Worm (Caenorhabditis elegans) whole organism, L1 larva: Measurements from ENCODE around the gene trim-21.

Source experiments
- C34B4.2 ChIP-seq: sonication (generic microtip); optimal IDR thresholded peaks from 2 replicates; lab custom pipeline; 2017; ENCODE audit warnings: mild to moderate bottlenecking, missing genetic modification characterization, missing compliant biosample characterization
- aly-2 ChIP-seq: fragments of 150-350 bp; optimal IDR thresholded peaks from 2 replicates; lab custom pipeline; 2014; ENCODE audit warnings: missing biosample characterization, missing genetic modification characterization
- ceh-63 ChIP-seq: fragments of 200-800 bp; sonication (Bioruptor generic); optimal IDR thresholded peaks from 2 replicates; lab custom pipeline; 2018; ENCODE audit warnings: mild to moderate bottlenecking, missing genetic modification characterization, missing compliant biosample characterization
- ces-1 ChIP-seq: fragments of 150-350 bp; optimal IDR thresholded peaks from 2 replicates; lab custom pipeline; 2014; ENCODE audit warnings: missing biosample characterization, missing genetic modification reagents, missing genetic modification characterization
- efl-1 ChIP-seq, 4 experiments: fragments of 150-350 bp; optimal IDR thresholded peaks in 3 of 4; peaks in 1 of 4; 1 replicate in 1 of 4; 2 replicates in 3 of 4; lab custom pipeline; 2014; ENCODE audit warnings: missing biosample characterization in 2 of 4, missing genetic modification characterization in 2 of 4, missing genetic modification reagents in 2 of 4
- efl-3 ChIP-seq: fragments of 200-800 bp; sonication (Bioruptor generic); optimal IDR thresholded peaks from 2 replicates; lab custom pipeline; 2018; ENCODE audit warnings: mild to moderate bottlenecking, missing genetic modification characterization, missing compliant biosample characterization
- elt-2 ChIP-seq: sonication (generic microtip); optimal IDR thresholded peaks from 2 replicates; lab custom pipeline; 2016; ENCODE audit warnings: missing genetic modification characterization, mild to moderate bottlenecking, inconsistent platforms, missing compliant biosample characterization, missing genetic modification reagents
- ets-5 ChIP-seq: fragments of 200-800 bp; sonication (Bioruptor generic); IDR thresholded peaks from 2 replicates; pipeline ENCODE4 v1.3.6; 2022; ENCODE audit warnings: missing genetic modification characterization, missing compliant biosample characterization
- fkh-10 ChIP-seq: sonication (generic microtip); optimal IDR thresholded peaks from 2 replicates; lab custom pipeline; 2017; ENCODE audit warnings: missing biosample characterization, missing genetic modification reagents, missing genetic modification characterization
- fkh-4 ChIP-seq: sonication (generic microtip); optimal IDR thresholded peaks from 2 replicates; lab custom pipeline; 2016; ENCODE audit warnings: missing compliant biosample characterization, missing genetic modification characterization, borderline replicate concordance
- fkh-8 ChIP-seq: sonication (generic microtip); optimal IDR thresholded peaks from 2 replicates; lab custom pipeline; 2016; ENCODE audit warnings: mild to moderate bottlenecking, missing genetic modification characterization, missing compliant biosample characterization
- fos-1 ChIP-seq: fragments of 150-350 bp; optimal IDR thresholded peaks from 2 replicates; lab custom pipeline; 2014; ENCODE audit warnings: missing biosample characterization, missing genetic modification characterization
- hpl-2 ChIP-seq: fragments of 150-350 bp; optimal IDR thresholded peaks from 2 replicates; lab custom pipeline; 2014; ENCODE audit warnings: missing biosample characterization, missing genetic modification reagents, missing genetic modification characterization
- irx-1 ChIP-seq: sonication (generic microtip); optimal IDR thresholded peaks from 2 replicates; lab custom pipeline; 2016; ENCODE audit warnings: missing genetic modification characterization, missing compliant biosample characterization
- isw-1 ChIP-seq: fragments of 200-800 bp; sonication (Bioruptor generic); IDR thresholded peaks from 2 replicates; pipeline ENCODE4 v1.3.6; 2022; ENCODE audit warnings: missing genetic modification characterization, missing compliant biosample characterization
- lin-13 ChIP-seq: fragments of 150-350 bp; optimal IDR thresholded peaks from 2 replicates; lab custom pipeline; 2014; ENCODE audit warnings: missing biosample characterization, missing genetic modification reagents, missing genetic modification characterization
- lin-14 ChIP-seq: fragments of 200-800 bp; sonication (Bioruptor generic); optimal IDR thresholded peaks from 2 replicates; lab custom pipeline; 2018; ENCODE audit warnings: mild to moderate bottlenecking, missing genetic modification characterization, moderate library complexity, missing compliant biosample characterization
- lin-15B ChIP-seq: fragments of 150-350 bp; sonication (generic microtip); optimal IDR thresholded peaks from 3 replicates; lab custom pipeline; 2014; ENCODE audit warnings: missing biosample characterization, missing genetic modification characterization
- lin-39 ChIP-seq: fragments of 150-350 bp; optimal IDR thresholded peaks from 2 replicates; lab custom pipeline; 2014; ENCODE audit warnings: missing biosample characterization, missing genetic modification reagents, missing genetic modification characterization
- nhr-11 ChIP-seq: fragments of 150-350 bp; optimal IDR thresholded peaks from 2 replicates; lab custom pipeline; 2014; ENCODE audit warnings: missing biosample characterization, missing genetic modification characterization
- nhr-237 ChIP-seq: fragments of 150-350 bp; optimal IDR thresholded peaks from 2 replicates; lab custom pipeline; 2014; ENCODE audit warnings: missing biosample characterization, missing genetic modification characterization
- nhr-71 ChIP-seq: sonication (generic microtip); optimal IDR thresholded peaks from 2 replicates; lab custom pipeline; 2016; ENCODE audit warnings: mild to moderate bottlenecking, missing genetic modification characterization, moderate library complexity, missing compliant biosample characterization
- nhr-77 ChIP-seq: fragments of 150-350 bp; optimal IDR thresholded peaks from 2 replicates; lab custom pipeline; 2014; ENCODE audit warnings: missing biosample characterization, missing genetic modification characterization
- nhr-84 ChIP-seq: sonication (generic microtip); optimal IDR thresholded peaks from 2 replicates; lab custom pipeline; 2017; ENCODE audit warnings: missing biosample characterization, missing genetic modification characterization
- pag-3 ChIP-seq: sonication (generic microtip); optimal IDR thresholded peaks from 2 replicates; lab custom pipeline; 2017; ENCODE audit warnings: missing genetic modification characterization, mild to moderate bottlenecking, missing compliant biosample characterization, antibody characterized with exemption, borderline replicate concordance; ENCODE audit not compliant: insufficient read depth
- pax-3 ChIP-seq: fragments of 200-800 bp; sonication (Bioruptor generic); optimal IDR thresholded peaks from 2 replicates; lab custom pipeline; 2018; ENCODE audit warnings: mild to moderate bottlenecking, missing genetic modification characterization, moderate library complexity, missing compliant biosample characterization
- pqm-1 ChIP-seq: sonication (generic microtip); optimal IDR thresholded peaks from 3 replicates; lab custom pipeline; 2017; ENCODE audit warnings: missing biosample characterization, missing genetic modification characterization
- snpc-4 ChIP-seq: fragments of 150-350 bp; optimal IDR thresholded peaks from 2 replicates; lab custom pipeline; 2014; ENCODE audit warnings: missing biosample characterization, missing genetic modification characterization
- unc-130 ChIP-seq: fragments of 150-350 bp; optimal IDR thresholded peaks from 2 replicates; lab custom pipeline; 2017; ENCODE audit warnings: missing biosample characterization, missing genetic modification characterization, inconsistent platforms
- unc-62 ChIP-seq: fragments of 150-350 bp; optimal IDR thresholded peaks from 2 replicates; lab custom pipeline; 2014; ENCODE audit warnings: missing biosample characterization, missing genetic modification reagents, missing genetic modification characterization
- unc-98 ChIP-seq: fragments of 200-800 bp; sonication (Bioruptor generic); IDR thresholded peaks from 2 replicates; pipeline ENCODE4 v1.3.6; 2022; ENCODE audit warnings: missing genetic modification characterization, missing compliant biosample characterization
- vab-15 ChIP-seq: sonication (generic microtip); optimal IDR thresholded peaks from 2 replicates; lab custom pipeline; 2017; ENCODE audit warnings: missing genotype, mild to moderate bottlenecking, missing genetic modification characterization, missing compliant biosample characterization
- zag-1 ChIP-seq: fragments of 150-350 bp; optimal IDR thresholded peaks from 2 replicates; lab custom pipeline; 2014; ENCODE audit warnings: missing biosample characterization, missing genetic modification characterization
- ztf-11 ChIP-seq, 2 experiments: sonication (generic microtip); optimal IDR thresholded peaks; 2 replicates each; lab custom pipeline; 2016 to 2017; ENCODE audit warnings: missing genetic modification characterization in 2 of 2, missing biosample characterization in 1 of 2, missing compliant biosample characterization in 1 of 2

trim-21 gene

DNA sequence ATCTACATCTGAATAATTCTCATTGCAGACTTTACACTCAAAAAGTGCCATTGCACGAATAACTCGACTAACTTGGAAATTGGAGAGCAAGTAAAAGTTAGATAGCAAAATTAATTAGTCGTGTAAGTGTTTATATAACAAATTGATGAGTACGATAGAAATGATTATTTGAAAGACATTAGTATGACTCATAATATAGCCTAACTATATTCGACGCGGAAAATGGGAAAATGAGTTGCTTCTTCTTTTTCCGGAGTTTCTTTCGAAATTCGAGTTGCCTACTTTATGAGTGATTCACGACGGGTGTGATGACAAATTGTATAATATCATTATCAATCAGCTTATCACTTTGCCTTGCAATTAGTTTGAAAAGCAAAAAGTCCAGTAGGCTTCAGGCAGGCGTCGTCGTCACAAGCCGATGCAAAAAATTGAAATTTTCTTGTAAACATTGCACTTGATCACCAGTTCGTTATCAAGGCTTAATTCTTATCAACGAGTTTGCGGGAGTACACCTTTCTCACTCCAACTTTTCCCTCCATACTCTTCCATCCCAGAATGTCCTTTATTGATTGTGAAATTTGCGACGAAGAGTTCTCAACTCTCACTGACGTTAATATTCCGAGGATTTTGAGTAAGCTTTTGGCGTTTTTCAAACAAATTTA lies 10.3 kb upstream of the trim-21 start, which contains the start of the genes ZK1240.6 and ZK1240.2:
Gene ZK1240.6, minus strand, starts transcription at position 51 of the 662 bp plus-strand sequence.
Gene ZK1240.2, plus strand, starts transcription at position 520 of the 662 bp plus-strand sequence.
- peak; percentile 74 for TF ChIP-seq elt-2
- TF ChIP-seq fkh-10 (GFP tag; lab: Kevin White, UChicago), result no peak
- no peak for TF ChIP-seq lin-13
- TF ChIP-seq pqm-1 (tag; lab: Kevin White, UChicago), result peak; percentile 49
- no peak for TF ChIP-seq efl-3 (GFP tag; lab: Kevin White, UChicago)
- TF ChIP-seq snpc-4 (tag; lab: Kevin White, UChicago), result no peak
- no peak for TF ChIP-seq lin-39 (tag; lab: Kevin White, UChicago)
- no peak for TF ChIP-seq C34B4.2 (tag; lab: Kevin White, UChicago)

DNA sequence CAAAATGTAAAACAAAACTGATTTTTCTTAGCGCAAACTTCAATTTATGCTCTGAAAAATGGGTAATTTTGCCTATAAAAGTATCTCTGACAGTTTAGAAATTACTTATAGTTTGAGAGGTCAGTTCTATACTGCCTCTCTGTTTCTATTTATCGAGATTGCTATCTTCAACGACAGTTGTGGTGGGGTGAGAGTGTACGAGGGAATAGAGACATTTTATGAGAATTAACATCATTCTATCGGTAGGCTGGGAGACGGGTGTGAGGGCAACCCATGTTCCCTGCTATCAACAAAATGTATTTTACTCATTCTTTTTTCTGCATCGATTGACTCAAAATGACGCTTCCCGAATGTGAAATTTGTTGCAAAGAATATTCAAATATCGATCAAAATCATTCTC lies 7.5 kb upstream of the trim-21 start, which contains the start of gene ZK1240.3:
Gene ZK1240.3, plus strand, starts transcription at position 238 of the 400 bp plus-strand sequence.
- TF ChIP-seq nhr-71 (tag; lab: Kevin White, UChicago) (no peak), fos-1 (tag; lab: Kevin White, UChicago) (no peak), nhr-11 (tag; lab: Kevin White, UChicago) (no peak), unc-98 (GFP tag; lab: Robert Waterston, UW) (no peak), nhr-84 (tag; lab: Kevin White, UChicago) (no peak), isw-1 (no peak), elt-2 (peak; percentile 30), unc-130 (tag; lab: Kevin White, UChicago) (no peak)
- TF ChIP-seq, all 84 proteins: peak for 1

DNA sequence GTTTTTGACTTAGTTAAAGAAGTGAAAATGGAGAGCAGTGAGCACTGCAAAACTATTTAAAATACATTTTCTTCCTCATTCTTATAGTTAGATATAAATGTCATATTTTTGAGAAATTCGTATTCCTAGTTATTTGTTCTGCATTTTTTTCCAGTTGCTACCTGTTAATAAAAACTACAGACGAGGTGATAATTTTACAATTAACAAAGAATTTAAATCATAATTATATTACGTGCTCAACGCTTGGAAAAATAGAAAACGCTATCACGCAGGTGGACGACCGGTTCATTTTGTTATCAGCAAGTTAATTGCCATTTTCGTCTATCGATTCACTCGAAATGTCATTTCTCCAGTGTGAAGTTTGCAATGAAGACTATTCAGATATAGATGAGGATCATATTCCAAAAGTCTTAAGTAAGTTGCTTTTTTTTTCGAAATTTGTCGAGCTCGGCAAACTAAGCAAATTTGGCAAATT lies 5.3 kb upstream of the trim-21 start, which contains the start of the genes ZK1240.5 and ZK1240.9:
Gene ZK1240.5, minus strand, starts transcription at position 51 of the 475 bp plus-strand sequence.
Gene ZK1240.9, plus strand, starts transcription at position 307 of the 475 bp plus-strand sequence.
- TF ChIP-seq elt-2, result peak; percentile 35
- no peak for TF ChIP-seq fkh-8 (tag; lab: Kevin White, UChicago)
- TF ChIP-seq nhr-237, result no peak
- TF ChIP-seq pax-3 (tag; lab: Kevin White, UChicago), result no peak
- no peak for TF ChIP-seq isw-1
- no peak for TF ChIP-seq zag-1 (tag; lab: Kevin White, UChicago)
- no peak for TF ChIP-seq unc-62 (GFP tag; lab: Kevin White, UChicago)
- TF ChIP-seq ceh-63 (GFP tag; lab: Kevin White, UChicago), result no peak
- TF ChIP-seq vab-15, result no peak
- TF ChIP-seq lin-14 (GFP tag; lab: Kevin White, UChicago), result no peak
- TF ChIP-seq efl-1 (optimal IDR thresholded peaks at IDR 0.05; lab: Kevin White, UChicago), result no peak
- peak in 1 of 2 experiments; percentile 79 for TF ChIP-seq efl-1 (GFP tag; optimal IDR thresholded peaks at IDR 0.05 in 1 of 2; lab: Kevin White, UChicago)
- no peak for TF ChIP-seq lin-15B
- TF ChIP-seq unc-130 (tag; lab: Kevin White, UChicago), result no peak
- no peak for TF ChIP-seq ces-1 (GFP tag; lab: Kevin White, UChicago)

DNA sequence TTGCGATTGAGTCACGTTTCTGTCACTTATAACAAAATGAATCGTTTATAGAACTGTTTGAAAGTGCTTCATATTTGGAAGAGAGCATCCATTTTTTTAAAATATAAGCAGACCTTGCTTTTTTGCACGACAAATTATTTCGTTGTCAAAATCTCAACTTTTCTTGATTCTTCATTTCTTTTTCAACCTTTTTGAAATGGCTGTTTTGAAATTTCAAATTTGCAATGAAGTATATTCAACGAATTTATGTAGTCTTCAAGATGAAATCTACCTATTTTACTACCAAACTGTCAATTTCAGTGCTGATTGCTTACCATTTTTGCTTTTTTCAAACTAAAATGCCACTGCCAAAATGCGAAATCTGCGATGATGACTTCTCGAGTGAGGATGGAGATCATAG lies 5.9 kb downstream of the trim-21 start, which contains the start of gene B0281.3:
Gene B0281.3, plus strand, starts transcription at position 301 of the 400 bp plus-strand sequence.
- TF ChIP-seq irx-1 (tag; lab: Kevin White, UChicago) (no peak), unc-62 (GFP tag; lab: Kevin White, UChicago) (no peak), ets-5 (GFP tag; lab: Robert Waterston, UW) (no peak), fkh-4 (tag; lab: Kevin White, UChicago) (no peak), nhr-77 (tag; lab: Kevin White, UChicago) (no peak), zag-1 (tag; lab: Kevin White, UChicago) (no peak), nhr-71 (tag; lab: Kevin White, UChicago) (no peak), ztf-11 (tag; optimal IDR thresholded peaks at IDR 0.05; lab: Kevin White, UChicago) (no peak), C34B4.2 (tag; lab: Kevin White, UChicago) (no peak), hpl-2 (no peak), pag-3 (tag; lab: Kevin White, UChicago) (no peak), aly-2 (no peak)
